Worm (Caenorhabditis elegans): Measurements from ENCODE around the gene F44E2.3.

DNA sequence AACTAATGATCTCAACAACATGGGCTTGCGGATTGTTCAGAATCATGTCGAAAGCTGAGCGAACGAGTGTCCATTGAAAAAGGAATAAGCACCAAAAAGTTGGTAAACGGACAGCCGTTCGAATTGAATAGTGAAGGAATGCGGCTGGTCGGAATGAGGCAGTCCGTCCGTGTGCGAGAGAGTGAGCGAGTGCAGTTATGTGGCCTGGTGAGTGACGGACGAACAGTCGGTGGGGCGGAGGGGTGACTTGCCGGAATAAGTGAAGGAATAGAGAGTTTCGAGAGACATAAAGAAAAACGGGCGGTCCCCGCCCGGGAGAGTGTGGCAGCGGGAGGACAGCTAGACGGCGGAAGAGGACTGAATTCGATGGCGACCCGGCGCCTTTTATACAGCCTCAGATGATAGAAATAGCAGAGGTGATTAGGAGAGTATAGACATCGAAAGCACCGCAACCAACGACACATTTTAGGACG, 36.2 kb upstream of the F44E2.3 start:
- no peak for TF ChIP-seq ztf-11 (tag; optimal IDR thresholded peaks at IDR 0.05)
- no peak for TF ChIP-seq blmp-1 (tag; optimal IDR thresholded peaks at IDR 0.05)
- no peak for TF ChIP-seq ceh-83 (GFP tag; optimal IDR thresholded peaks at IDR 0.05)
- peak; percentile 38 for TF ChIP-seq cnd-1 (tag; optimal IDR thresholded peaks at IDR 0.05)
- TF ChIP-seq pha-4 (tag; optimal IDR thresholded peaks at IDR 0.05) = peak; percentile 8
- TF ChIP-seq nhr-12 (tag; optimal IDR thresholded peaks at IDR 0.05) = no peak
- peak; percentile 39 for TF ChIP-seq lin-13 (tag; optimal IDR thresholded peaks at IDR 0.05)
- no peak for TF ChIP-seq ces-1 (GFP tag; optimal IDR thresholded peaks at IDR 0.05)
- no peak for TF ChIP-seq nhr-237 (tag; optimal IDR thresholded peaks at IDR 0.05)
- peak; percentile 84 for TF ChIP-seq unc-120 (tag; optimal IDR thresholded peaks at IDR 0.05; ENCODE audit: poor library complexity, severe bottlenecking)
- TF ChIP-seq bed-3 (GFP tag; optimal IDR thresholded peaks at IDR 0.05) = no peak
- peak; percentile 60 for TF ChIP-seq unc-62 (GFP tag; optimal IDR thresholded peaks at IDR 0.05)
- TF ChIP-seq mep-1 (tag; optimal IDR thresholded peaks at IDR 0.05) = no peak

All from whole organism, mixed stage, embryonic.